Worm (Caenorhabditis elegans): ENCODE results near the gene pph-2.

Gene pph-2

DNA sequence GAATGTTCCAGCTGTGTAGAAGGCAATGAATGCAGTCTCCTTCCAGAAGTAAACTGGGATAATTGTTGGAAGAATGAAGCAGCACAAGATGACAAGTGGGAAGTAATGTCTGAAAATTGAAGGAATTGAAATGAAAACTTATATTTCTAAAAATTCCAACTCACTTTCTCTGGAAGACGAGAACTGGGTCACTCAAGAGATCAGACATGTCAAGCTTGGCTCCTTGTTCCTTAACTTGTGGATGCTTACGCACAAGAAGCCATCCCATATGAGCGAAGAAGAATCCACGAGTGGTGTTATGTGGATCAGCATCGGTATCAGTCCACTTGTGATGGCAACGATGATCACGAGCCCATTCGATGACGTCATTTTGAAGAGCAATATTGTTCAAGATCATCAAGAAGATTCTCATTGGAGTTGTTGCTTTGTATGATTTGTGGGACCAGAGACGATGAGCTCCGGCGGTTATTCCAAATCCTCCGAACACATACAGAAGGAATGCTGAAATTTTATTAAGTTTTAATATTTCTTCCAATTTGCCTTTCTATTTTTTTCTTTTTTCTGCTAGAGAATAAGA, 36.8 kb upstream of the pph-2 start:
- TF ChIP-seq lin-32 (GFP tag; optimal IDR thresholded peaks at IDR 0.05) (no peak), zip-8 (tag; optimal IDR thresholded peaks at IDR 0.05) (no peak), drap-1 (GFP tag; optimal IDR thresholded peaks at IDR 0.05) (no peak), sem-2 (GFP tag; optimal IDR thresholded peaks at IDR 0.05) (no peak), bed-3 (GFP tag; optimal IDR thresholded peaks at IDR 0.05) (no peak), mep-1 (tag; optimal IDR thresholded peaks at IDR 0.05) (no peak), mls-2 (tag; optimal IDR thresholded peaks at IDR 0.05) (no peak), unc-62 (GFP tag; optimal IDR thresholded peaks at IDR 0.05) (no peak), nhr-237 (tag; optimal IDR thresholded peaks at IDR 0.05) (no peak), nhr-12 (tag; optimal IDR thresholded peaks at IDR 0.05) (no peak), hlh-1 (tag; optimal IDR thresholded peaks at IDR 0.05) (no peak), lin-13 (tag; optimal IDR thresholded peaks at IDR 0.05) (no peak), nhr-76 (tag; optimal IDR thresholded peaks at IDR 0.05) (no peak), unc-39 (tag; optimal IDR thresholded peaks at IDR 0.05) (no peak), lsy-2 (tag; optimal IDR thresholded peaks at IDR 0.05) (no peak)

DNA sequence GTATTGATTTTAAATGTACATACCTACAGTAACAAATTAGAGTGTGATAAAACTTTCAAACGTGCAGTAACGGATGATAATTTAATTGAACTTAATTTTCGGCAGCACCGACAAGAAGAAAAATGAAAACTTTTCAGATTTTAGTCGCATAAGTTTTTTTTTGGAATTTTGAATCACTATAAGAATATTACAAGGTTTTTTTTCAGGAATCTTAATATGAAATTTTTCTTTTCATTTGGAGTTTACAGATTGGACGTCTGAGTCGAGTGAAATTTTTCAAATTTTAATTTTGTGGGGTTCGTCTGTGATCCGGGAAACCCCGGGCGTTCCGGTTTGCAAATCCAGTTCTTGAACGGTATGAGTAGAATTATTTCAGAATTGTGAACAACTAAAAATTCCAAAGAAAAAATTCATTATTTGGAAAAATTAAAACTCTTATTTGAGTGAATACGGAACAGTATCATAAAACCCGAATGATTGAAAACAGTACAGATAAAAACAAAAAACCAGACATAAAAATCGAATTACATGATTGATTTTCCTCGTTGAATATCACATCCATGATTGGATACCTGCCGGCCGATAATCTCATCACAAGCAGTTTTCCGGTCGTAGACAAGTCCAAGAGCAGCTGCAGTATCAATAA, 35.8 kb upstream of the pph-2 start:
- TF ChIP-seq flh-1 (GFP tag; optimal IDR thresholded peaks at IDR 0.05), result no peak
- no peak for TF ChIP-seq cnd-1 (tag; optimal IDR thresholded peaks at IDR 0.05)
- no peak for TF ChIP-seq hlh-1 (tag; optimal IDR thresholded peaks at IDR 0.05)
- no peak for TF ChIP-seq ceh-43 (GFP tag; optimal IDR thresholded peaks at IDR 0.05)
- TF ChIP-seq snpc-4 (tag; optimal IDR thresholded peaks at IDR 0.05), result no peak
- TF ChIP-seq pha-4 (tag; optimal IDR thresholded peaks at IDR 0.05), result no peak
- TF ChIP-seq mls-2 (tag; optimal IDR thresholded peaks at IDR 0.05), result no peak
- TF ChIP-seq lin-13 (tag; optimal IDR thresholded peaks at IDR 0.05), result no peak
- no peak for TF ChIP-seq nhr-28 (tag; optimal IDR thresholded peaks at IDR 0.05)
- TF ChIP-seq ceh-83 (GFP tag; optimal IDR thresholded peaks at IDR 0.05), result no peak
- no peak for TF ChIP-seq mep-1 (tag; optimal IDR thresholded peaks at IDR 0.05)
- no peak for TF ChIP-seq ham-2 (GFP tag; optimal IDR thresholded peaks at IDR 0.05)
- TF ChIP-seq lin-32 (GFP tag; optimal IDR thresholded peaks at IDR 0.05), result no peak
- no peak for TF ChIP-seq lsy-2 (tag; optimal IDR thresholded peaks at IDR 0.05)
- no peak for TF ChIP-seq sem-2 (GFP tag; optimal IDR thresholded peaks at IDR 0.05)
- TF ChIP-seq drap-1 (GFP tag; optimal IDR thresholded peaks at IDR 0.05), result no peak
- TF ChIP-seq ces-1 (GFP tag; optimal IDR thresholded peaks at IDR 0.05), result no peak
- no peak for TF ChIP-seq blmp-1 (tag; optimal IDR thresholded peaks at IDR 0.05)
- no peak for TF ChIP-seq sptf-1 (tag; optimal IDR thresholded peaks at IDR 0.05)
- no peak for TF ChIP-seq ztf-11 (tag; optimal IDR thresholded peaks at IDR 0.05)

DNA sequence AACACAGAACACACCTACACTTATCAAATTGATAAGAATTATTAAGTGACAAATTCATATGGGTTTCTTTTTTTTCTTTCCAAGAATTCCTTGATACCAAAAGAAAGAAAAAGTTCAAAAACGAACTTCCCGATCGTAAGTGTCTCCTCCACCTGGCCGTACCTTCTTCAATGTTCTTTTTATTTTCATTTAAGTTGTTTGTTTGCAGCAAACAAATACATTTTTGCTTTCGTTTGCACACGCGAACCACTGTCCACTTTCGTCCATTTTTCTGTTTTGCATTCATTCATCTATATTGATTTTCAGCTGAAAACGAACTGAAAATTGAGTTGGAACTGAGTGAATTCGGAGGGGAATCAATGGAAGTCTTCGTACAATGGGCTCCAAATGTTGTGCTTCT, 34.1 kb upstream of the pph-2 start, which contains the start of gene VZK822L.2:
Gene VZK822L.2, plus strand, starts transcription at position 301 of the 400 bp plus-strand sequence.
- TF ChIP-seq elt-1 (tag; optimal IDR thresholded peaks at IDR 0.05; ENCODE audit: borderline replicate concordance, insufficient read depth) (no peak), mep-1 (tag; optimal IDR thresholded peaks at IDR 0.05) (no peak), lsy-2 (tag; optimal IDR thresholded peaks at IDR 0.05) (no peak), ceh-43 (GFP tag; optimal IDR thresholded peaks at IDR 0.05) (no peak), sptf-1 (tag; optimal IDR thresholded peaks at IDR 0.05) (no peak), ham-2 (GFP tag; optimal IDR thresholded peaks at IDR 0.05) (no peak), nhr-2 (tag; optimal IDR thresholded peaks at IDR 0.05) (no peak), lin-32 (GFP tag; optimal IDR thresholded peaks at IDR 0.05) (no peak), ces-1 (GFP tag; optimal IDR thresholded peaks at IDR 0.05) (no peak), unc-120 (tag; optimal IDR thresholded peaks at IDR 0.05; ENCODE audit: poor library complexity, severe bottlenecking) (no peak), tbx-8 (GFP tag; optimal IDR thresholded peaks at IDR 0.05) (no peak), blmp-1 (tag; optimal IDR thresholded peaks at IDR 0.05) (no peak), sem-2 (GFP tag; optimal IDR thresholded peaks at IDR 0.05) (no peak), nhr-76 (tag; optimal IDR thresholded peaks at IDR 0.05) (no peak), nhr-12 (tag; optimal IDR thresholded peaks at IDR 0.05) (no peak)

DNA sequence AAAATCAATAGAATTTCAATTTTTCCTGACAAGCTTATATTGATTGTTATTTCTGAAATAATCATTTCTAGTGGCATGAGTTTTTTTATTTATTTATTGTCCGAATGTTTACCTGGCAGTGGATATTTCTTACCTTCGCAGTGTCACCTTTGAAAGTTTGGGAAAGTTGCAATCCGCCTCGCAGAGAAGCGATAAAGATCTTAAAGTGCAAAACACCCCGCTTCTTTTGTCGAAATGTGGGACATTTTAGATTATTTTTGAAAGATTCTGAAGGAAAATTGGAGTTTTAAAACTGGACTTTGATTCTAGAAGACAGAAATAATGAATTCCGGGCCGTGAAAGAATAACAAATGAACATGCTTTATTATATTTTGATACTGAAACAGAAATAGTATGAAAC, 31.2 kb upstream of the pph-2 start:
- TF ChIP-seq elt-1 (tag; optimal IDR thresholded peaks at IDR 0.05; ENCODE audit: borderline replicate concordance, insufficient read depth) (no peak), ceh-43 (GFP tag; optimal IDR thresholded peaks at IDR 0.05) (no peak), nhr-28 (tag; optimal IDR thresholded peaks at IDR 0.05) (no peak), nhr-2 (tag; optimal IDR thresholded peaks at IDR 0.05) (no peak), ztf-11 (tag; optimal IDR thresholded peaks at IDR 0.05) (no peak), ceh-39 (tag; optimal IDR thresholded peaks at IDR 0.05) (no peak), mls-2 (tag; optimal IDR thresholded peaks at IDR 0.05) (no peak), flh-1 (GFP tag; optimal IDR thresholded peaks at IDR 0.05) (no peak), zip-8 (tag; optimal IDR thresholded peaks at IDR 0.05) (no peak), unc-120 (tag; optimal IDR thresholded peaks at IDR 0.05; ENCODE audit: poor library complexity, severe bottlenecking) (no peak), pha-4 (tag; optimal IDR thresholded peaks at IDR 0.05) (no peak), drap-1 (GFP tag; optimal IDR thresholded peaks at IDR 0.05) (no peak), mab-5 (tag; optimal IDR thresholded peaks at IDR 0.05) (no peak), mep-1 (tag; optimal IDR thresholded peaks at IDR 0.05) (no peak)
